Worm (Caenorhabditis elegans): ENCODE results near the gene mog-5.

The mog-5 gene

ce11 chrII:5417905-5418304, 18.6 kb downstream of the mog-5 start:
- TF ChIP-seq ref-1 (GFP tag; conservative IDR thresholded peaks at IDR 0.05) (no peak), cog-1 (tag; optimal IDR thresholded peaks at IDR 0.05) (no peak), T22C8.4 (GFP tag; IDR thresholded peaks at IDR 0.05) (no peak), flt-1 (GFP tag; IDR thresholded peaks at IDR 0.05) (no peak), klf-2 (GFP tag; conservative IDR thresholded peaks at IDR 0.05) (no peak), ztf-23 (GFP tag; IDR thresholded peaks at IDR 0.05) (no peak)

- TF ChIP-seq cog-1 (tag; optimal IDR thresholded peaks at IDR 0.05) (no peak), med-1 (GFP tag; optimal IDR thresholded peaks at IDR 0.05; ENCODE audit: insufficient read depth) (no peak), ref-1 (GFP tag; conservative IDR thresholded peaks at IDR 0.05) (no peak), T22C8.4 (GFP tag; IDR thresholded peaks at IDR 0.05) (no peak), ztf-29 (GFP tag; IDR thresholded peaks at IDR 0.05) (no peak), flt-1 (GFP tag; IDR thresholded peaks at IDR 0.05) (0 out of 2 replicates have a peak, but pooled peaks have one; percentile 36), tab-1 (GFP tag; IDR thresholded peaks at IDR 0.05) (no peak)
These were observed 19.0 kb downstream of the mog-5 start for ce11 chrII:5418317-5418716.

- TF ChIP-seq cog-1 (tag; optimal IDR thresholded peaks at IDR 0.05) (no peak), ztf-23 (GFP tag; IDR thresholded peaks at IDR 0.05) (no peak), klf-2 (GFP tag; conservative IDR thresholded peaks at IDR 0.05) (no peak), med-1 (GFP tag; optimal IDR thresholded peaks at IDR 0.05; ENCODE audit: insufficient read depth) (no peak), flt-1 (GFP tag; IDR thresholded peaks at IDR 0.05) (no peak), tab-1 (GFP tag; IDR thresholded peaks at IDR 0.05) (no peak), T22C8.4 (GFP tag; IDR thresholded peaks at IDR 0.05) (no peak), ztf-29 (GFP tag; IDR thresholded peaks at IDR 0.05) (no peak), ref-1 (GFP tag; conservative IDR thresholded peaks at IDR 0.05) (no peak)
These were observed 19.6 kb downstream of the mog-5 start, which contains the start of gene EEED8.15 for ce11 chrII:5418929-5419328. TSS of gene EEED8.15 (plus strand) at chrII:5419229.

- TF ChIP-seq tab-1 (GFP tag; IDR thresholded peaks at IDR 0.05) (no peak), ref-1 (GFP tag; conservative IDR thresholded peaks at IDR 0.05) (no peak), ztf-23 (GFP tag; IDR thresholded peaks at IDR 0.05) (no peak), cog-1 (tag; optimal IDR thresholded peaks at IDR 0.05) (no peak), med-1 (GFP tag; optimal IDR thresholded peaks at IDR 0.05; ENCODE audit: insufficient read depth) (no peak), flt-1 (GFP tag; IDR thresholded peaks at IDR 0.05) (no peak), klf-2 (GFP tag; conservative IDR thresholded peaks at IDR 0.05) (no peak), ztf-29 (GFP tag; IDR thresholded peaks at IDR 0.05) (no peak), T22C8.4 (GFP tag; IDR thresholded peaks at IDR 0.05) (no peak)
These were observed 21.7 kb downstream of the mog-5 start, which contains the start of gene tofu-6 for ce11 chrII:5420947-5421614. TSS of gene tofu-6 (plus strand) at chrII:5421248.

- no peak for TF ChIP-seq ref-1 (GFP tag; conservative IDR thresholded peaks at IDR 0.05)
- no peak for TF ChIP-seq klf-2 (GFP tag; conservative IDR thresholded peaks at IDR 0.05)
- no peak for TF ChIP-seq med-1 (GFP tag; optimal IDR thresholded peaks at IDR 0.05; ENCODE audit: insufficient read depth)
- no peak for TF ChIP-seq ztf-29 (GFP tag; IDR thresholded peaks at IDR 0.05)
- no peak for TF ChIP-seq cog-1 (tag; optimal IDR thresholded peaks at IDR 0.05)
- TF ChIP-seq T22C8.4 (GFP tag; IDR thresholded peaks at IDR 0.05) = no peak
- no peak for TF ChIP-seq ztf-23 (GFP tag; IDR thresholded peaks at IDR 0.05)
- no peak for TF ChIP-seq tab-1 (GFP tag; IDR thresholded peaks at IDR 0.05)
- TF ChIP-seq flt-1 (GFP tag; IDR thresholded peaks at IDR 0.05) = no peak; the same call in 1 of the 2 replicates
These were observed 24.5 kb downstream of the mog-5 start, which contains the start of gene F07F6.7 for ce11 chrII:5423832-5424231. TSS of gene F07F6.7 (minus strand) at chrII:5423858.

- TF ChIP-seq ztf-23 (GFP tag; IDR thresholded peaks at IDR 0.05) = no peak
- TF ChIP-seq klf-2 (GFP tag; conservative IDR thresholded peaks at IDR 0.05) = no peak
- no peak for TF ChIP-seq cog-1 (tag; optimal IDR thresholded peaks at IDR 0.05)
- TF ChIP-seq ref-1 (GFP tag; conservative IDR thresholded peaks at IDR 0.05) = no peak
- no peak for TF ChIP-seq med-1 (GFP tag; optimal IDR thresholded peaks at IDR 0.05; ENCODE audit: insufficient read depth)
- no peak for TF ChIP-seq flt-1 (GFP tag; IDR thresholded peaks at IDR 0.05)
- TF ChIP-seq T22C8.4 (GFP tag; IDR thresholded peaks at IDR 0.05) = no peak
- TF ChIP-seq ztf-29 (GFP tag; IDR thresholded peaks at IDR 0.05) = no peak
- TF ChIP-seq tab-1 (GFP tag; IDR thresholded peaks at IDR 0.05) = no peak
These were observed 26.3 kb downstream of the mog-5 start, which contains the start of gene F07F6.8 for ce11 chrII:5425633-5426032. TSS of gene F07F6.8 (minus strand) at chrII:5425733.

- peak; percentile 17 for TF ChIP-seq cog-1 (tag; optimal IDR thresholded peaks at IDR 0.05)
- TF ChIP-seq ref-1 (GFP tag; conservative IDR thresholded peaks at IDR 0.05) = no peak
- TF ChIP-seq ztf-23 (GFP tag; IDR thresholded peaks at IDR 0.05) = 0 out of 2 replicates have a peak, but pooled peaks have one; percentile 54
These were observed 26.7 kb downstream of the mog-5 start for ce11 chrII:5426054-5426453.

- TF ChIP-seq tab-1 (GFP tag; IDR thresholded peaks at IDR 0.05) (no peak), med-1 (GFP tag; optimal IDR thresholded peaks at IDR 0.05; ENCODE audit: insufficient read depth) (no peak), ztf-29 (GFP tag; IDR thresholded peaks at IDR 0.05) (no peak), T22C8.4 (GFP tag; IDR thresholded peaks at IDR 0.05) (no peak), klf-2 (GFP tag; conservative IDR thresholded peaks at IDR 0.05) (no peak), cog-1 (tag; optimal IDR thresholded peaks at IDR 0.05) (no peak), ztf-23 (GFP tag; IDR thresholded peaks at IDR 0.05) (no peak), ref-1 (GFP tag; conservative IDR thresholded peaks at IDR 0.05) (no peak), flt-1 (GFP tag; IDR thresholded peaks at IDR 0.05) (no peak)
These were observed 27.1 kb downstream of the mog-5 start for ce11 chrII:5426470-5426869.

ce11 chrII:5429522-5430257, 30.4 kb downstream of the mog-5 start, which contains the start of the genes F07F6.4 and F07F6.2:
TSS of gene F07F6.4 (minus strand) at chrII:5429572.
TSS of gene F07F6.2 (plus strand) at chrII:5430207.
- no peak for TF ChIP-seq flt-1 (GFP tag; IDR thresholded peaks at IDR 0.05)
- TF ChIP-seq ztf-23 (GFP tag; IDR thresholded peaks at IDR 0.05) = no peak
- TF ChIP-seq med-1 (GFP tag; optimal IDR thresholded peaks at IDR 0.05; ENCODE audit: insufficient read depth) = no peak
- no peak for TF ChIP-seq T22C8.4 (GFP tag; IDR thresholded peaks at IDR 0.05)
- no peak for TF ChIP-seq cog-1 (tag; optimal IDR thresholded peaks at IDR 0.05)
- TF ChIP-seq ztf-29 (GFP tag; IDR thresholded peaks at IDR 0.05) = no peak
- TF ChIP-seq ref-1 (GFP tag; conservative IDR thresholded peaks at IDR 0.05) = no peak
- TF ChIP-seq klf-2 (GFP tag; conservative IDR thresholded peaks at IDR 0.05) = no peak
- no peak for TF ChIP-seq tab-1 (GFP tag; IDR thresholded peaks at IDR 0.05)
